Worm (Caenorhabditis elegans) whole organism, L4/young adult: ENCODE data around the gene sgca-1.

ENCODE experiments used
- W03F9.2 ChIP-seq: fragments of 150-350 bp; optimal IDR thresholded peaks from 2 replicates; lab custom pipeline; 2014; ENCODE audit warnings: missing biosample characterization, missing genetic modification characterization
- dao-5 ChIP-seq: sonication (generic microtip); optimal IDR thresholded peaks from 2 replicates; lab custom pipeline; 2016; ENCODE audit warnings: missing genotype, missing genetic modification characterization, moderate library complexity, missing compliant biosample characterization
- him-1 ChIP-seq: sonication (generic microtip); optimal IDR thresholded peaks from 2 replicates; lab custom pipeline; 2016; ENCODE audit warnings: missing genotype, missing genetic modification reagents, missing genetic modification characterization, missing compliant biosample characterization

Gene sgca-1

DNA sequence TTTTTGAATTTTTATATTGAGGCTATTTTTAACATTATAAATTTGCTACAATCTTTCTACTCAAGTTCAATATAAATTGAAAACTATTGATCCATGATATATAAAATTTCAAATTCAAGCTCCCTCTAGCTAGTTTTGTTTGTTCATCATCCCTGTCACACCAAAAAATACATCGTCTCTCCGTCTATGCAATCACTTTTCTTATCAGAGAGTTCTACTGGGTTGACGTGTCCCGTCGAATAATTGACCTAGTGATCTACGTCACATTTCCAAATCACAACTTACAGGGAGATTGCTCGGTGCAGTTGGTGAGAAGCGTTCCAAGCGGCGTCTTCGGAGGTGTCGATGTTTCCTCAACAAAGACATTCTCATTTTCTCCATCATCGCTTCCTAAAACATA, 28.1 kb downstream of the sgca-1 start:
- TF ChIP-seq W03F9.2 (tag; lab: Kevin White, UChicago) (no peak), dao-5 (tag; lab: Kevin White, UChicago) (no peak), him-1 (tag; lab: Kevin White, UChicago) (no peak)

DNA sequence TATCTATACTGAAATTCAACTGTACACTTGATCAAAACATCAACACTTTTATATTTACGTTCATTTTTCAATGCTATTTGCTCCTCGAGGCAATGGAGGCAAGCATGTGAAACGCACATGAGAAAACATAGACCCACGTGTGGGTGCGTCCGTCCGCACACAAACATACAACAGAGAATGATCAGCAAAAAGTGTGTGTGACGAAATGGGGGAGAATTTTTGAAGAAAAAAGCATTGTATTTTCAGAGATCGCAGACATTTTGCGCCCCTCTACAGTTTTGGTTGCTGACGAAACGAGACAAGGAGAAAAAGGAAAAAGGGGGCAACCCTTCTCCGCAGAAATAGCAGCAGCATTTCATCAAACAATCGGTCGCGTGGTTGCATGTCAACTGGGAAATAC, 39.2 kb downstream of the sgca-1 start:
- TF ChIP-seq him-1 (tag; lab: Kevin White, UChicago) (peak; percentile 77), dao-5 (tag; lab: Kevin White, UChicago) (no peak), W03F9.2 (tag; lab: Kevin White, UChicago) (peak; percentile 49)

ce11 chrX:6749124-6749822, 40.1 kb downstream of the sgca-1 start:
- TF ChIP-seq him-1 (tag; lab: Kevin White, UChicago) = no peak
- no peak for TF ChIP-seq W03F9.2 (tag; lab: Kevin White, UChicago)
- TF ChIP-seq dao-5 (tag; lab: Kevin White, UChicago) = no peak

- no peak for TF ChIP-seq him-1 (tag; lab: Kevin White, UChicago)
Observed at ce11 chrX:6747906-6748356, 41.4 kb downstream of the sgca-1 start.

ce11 chrX:6746849-6747248, 42.5 kb downstream of the sgca-1 start:
- TF ChIP-seq W03F9.2 (tag; lab: Kevin White, UChicago) (no peak), dao-5 (tag; lab: Kevin White, UChicago) (no peak), him-1 (tag; lab: Kevin White, UChicago) (no peak)

- TF ChIP-seq him-1 (tag; lab: Kevin White, UChicago) (no peak), W03F9.2 (tag; lab: Kevin White, UChicago) (no peak), dao-5 (tag; lab: Kevin White, UChicago) (no peak)
Observed at ce11 chrX:6745515-6745914, 43.8 kb downstream of the sgca-1 start.

- TF ChIP-seq him-1 (tag; lab: Kevin White, UChicago) = peak; percentile 26
- TF ChIP-seq W03F9.2 (tag; lab: Kevin White, UChicago) = no peak
- TF ChIP-seq dao-5 (tag; lab: Kevin White, UChicago) = no peak
Observed at ce11 chrX:6744978-6745377, 44.4 kb downstream of the sgca-1 start.

DNA sequence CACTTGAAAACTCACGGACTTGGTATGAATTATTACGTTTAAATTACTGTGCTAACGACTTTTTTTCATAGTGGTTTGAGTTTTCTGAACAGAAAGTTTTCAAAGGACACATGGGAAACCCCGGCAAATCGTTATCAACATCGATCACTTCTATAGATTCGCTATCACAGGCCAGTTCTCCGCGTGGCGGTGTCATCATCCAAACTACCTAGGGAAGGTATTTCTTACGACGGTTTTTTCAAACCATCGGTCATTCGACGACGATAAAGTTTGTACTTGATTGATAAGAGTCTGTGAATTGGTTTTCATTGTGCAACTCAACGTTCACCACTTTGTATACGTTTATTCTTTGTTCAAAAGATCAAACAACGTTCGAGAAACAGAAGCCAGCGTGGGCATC, 44.8 kb downstream of the sgca-1 start:
- TF ChIP-seq W03F9.2 (tag; lab: Kevin White, UChicago) (peak; percentile 1), dao-5 (tag; lab: Kevin White, UChicago) (no peak)

DNA sequence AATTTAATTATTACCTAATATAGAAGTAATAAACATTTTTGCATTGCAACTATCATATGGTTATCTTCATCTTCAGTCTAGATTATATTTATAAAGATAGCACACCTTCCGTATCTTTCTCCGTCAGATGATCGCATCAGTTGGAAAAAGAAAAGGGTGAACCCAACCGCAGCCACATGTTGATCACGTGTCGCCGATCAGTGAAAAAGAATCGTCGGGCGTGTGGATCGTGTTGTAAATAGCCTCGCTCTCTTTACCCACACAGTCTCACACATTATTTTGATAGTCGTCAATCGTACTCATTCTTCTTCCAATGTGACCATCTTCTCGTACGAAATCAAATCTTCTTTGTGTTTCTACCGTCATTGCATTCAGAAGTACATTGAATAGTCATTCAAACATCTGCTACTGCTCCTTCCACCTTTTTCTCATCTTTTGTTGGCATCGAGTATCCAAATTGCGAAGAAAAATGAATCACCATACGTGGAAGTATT, 45.4 kb downstream of the sgca-1 start:
- TF ChIP-seq dao-5 (tag; lab: Kevin White, UChicago) (no peak), him-1 (tag; lab: Kevin White, UChicago) (no peak), W03F9.2 (tag; lab: Kevin White, UChicago) (peak; percentile 67)

DNA sequence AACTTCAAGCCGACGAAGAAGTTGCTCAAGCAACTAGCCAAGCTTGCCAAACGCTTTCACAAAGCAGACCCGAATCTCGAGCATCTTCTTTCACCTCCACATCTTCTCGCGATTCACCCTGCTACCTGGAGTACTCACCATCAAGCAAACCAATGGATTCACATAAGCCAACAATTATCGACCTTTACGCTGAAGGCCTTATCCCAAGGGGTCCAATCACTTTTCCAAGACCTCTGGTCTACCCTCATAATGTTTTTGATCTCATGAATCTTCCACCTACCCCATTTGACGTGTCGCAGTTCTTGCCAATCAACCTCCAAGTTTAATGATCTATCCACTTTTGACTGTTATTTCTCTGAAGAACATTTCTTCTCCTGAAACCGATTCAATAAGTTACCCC, 46.0 kb downstream of the sgca-1 start:
- TF ChIP-seq W03F9.2 (tag; lab: Kevin White, UChicago) = no peak
- TF ChIP-seq dao-5 (tag; lab: Kevin White, UChicago) = no peak
- no peak for TF ChIP-seq him-1 (tag; lab: Kevin White, UChicago)

ce11 chrX:6742891-6743290, 46.5 kb downstream of the sgca-1 start:
- no peak for TF ChIP-seq W03F9.2 (tag; lab: Kevin White, UChicago)
- TF ChIP-seq him-1 (tag; lab: Kevin White, UChicago) = no peak
- no peak for TF ChIP-seq dao-5 (tag; lab: Kevin White, UChicago)

ce11 chrX:6742011-6742683, 47.2 kb downstream of the sgca-1 start, which contains the start of gene mdl-1:
mdl-1 (plus strand) TSS chrX:6742351.
- TF ChIP-seq W03F9.2 (tag; lab: Kevin White, UChicago) (no peak), dao-5 (tag; lab: Kevin White, UChicago) (no peak), him-1 (tag; lab: Kevin White, UChicago) (peak; percentile 4)

DNA sequence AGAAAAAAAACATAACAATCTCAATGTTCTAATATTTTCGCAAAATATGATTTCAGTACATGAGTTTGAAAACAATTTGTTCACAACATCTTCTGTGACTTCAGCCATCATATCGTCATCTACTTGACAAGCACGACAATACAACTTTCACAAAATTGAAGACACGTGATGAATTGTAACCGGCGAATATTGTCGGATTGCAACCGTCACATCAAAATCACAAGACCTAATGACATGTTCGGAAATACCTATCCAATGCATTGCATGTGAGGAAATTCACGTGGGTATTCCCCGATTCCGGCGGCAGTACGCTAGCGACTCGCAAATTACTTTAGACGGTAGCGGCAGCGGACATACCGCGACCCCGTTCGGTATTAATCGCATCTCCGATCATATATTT, 47.8 kb downstream of the sgca-1 start:
- TF ChIP-seq him-1 (tag; lab: Kevin White, UChicago) = no peak
- peak; percentile 1 for TF ChIP-seq W03F9.2 (tag; lab: Kevin White, UChicago)

DNA sequence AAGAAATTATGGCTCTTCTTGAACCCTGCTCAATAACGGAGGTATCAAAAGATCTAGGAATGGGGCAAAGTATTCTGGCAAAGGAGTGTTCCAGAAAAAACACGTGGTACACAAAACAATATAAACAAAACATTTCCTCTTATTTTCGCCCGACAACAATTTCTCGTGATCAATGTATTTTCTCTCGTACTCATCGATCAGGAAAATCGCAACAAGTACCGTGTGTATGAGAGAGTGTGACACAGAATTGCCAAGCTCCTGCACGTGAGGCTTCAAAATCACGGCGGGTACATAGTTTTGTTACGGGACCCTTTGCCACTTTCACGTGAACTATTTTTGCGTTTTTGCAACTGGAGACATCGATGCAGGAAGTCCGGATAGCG, 48.4 kb downstream of the sgca-1 start:
- TF ChIP-seq dao-5 (tag; lab: Kevin White, UChicago) (no peak), W03F9.2 (tag; lab: Kevin White, UChicago) (no peak), him-1 (tag; lab: Kevin White, UChicago) (no peak)
